Fruit fly (Drosophila melanogaster): ENCODE measurements around the gene RapGAP1.

The RapGAP1 gene

DNA sequence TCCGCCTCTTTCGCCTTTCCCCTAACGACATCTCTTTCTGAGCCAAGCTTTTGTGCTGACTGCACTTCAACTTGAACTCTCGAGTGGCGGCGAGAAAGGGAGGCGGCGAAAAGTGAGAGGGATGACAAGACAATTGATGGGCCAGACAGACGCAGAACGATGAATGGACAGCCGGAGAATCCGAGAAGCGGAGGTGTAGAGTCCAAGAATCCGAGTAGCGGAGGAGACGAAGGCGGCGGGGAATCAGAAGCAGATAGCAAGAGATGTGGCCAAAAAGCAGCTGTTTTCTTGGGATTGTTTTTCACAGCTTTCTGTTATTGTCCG lies 5.3 kb downstream of the RapGAP1 start:
- TF ChIP-seq pan (optimal IDR thresholded peaks at IDR 0.05), result no peak
- TF ChIP-seq usp (GFP tag; optimal IDR thresholded peaks at IDR 0.05), result no peak
- no peak for TF ChIP-seq Dll (optimal IDR thresholded peaks at IDR 0.05)
- TF ChIP-seq EcR (GFP tag; optimal IDR thresholded peaks at IDR 0.05), result peak in 1 of 2 experiments; percentile 36

DNA sequence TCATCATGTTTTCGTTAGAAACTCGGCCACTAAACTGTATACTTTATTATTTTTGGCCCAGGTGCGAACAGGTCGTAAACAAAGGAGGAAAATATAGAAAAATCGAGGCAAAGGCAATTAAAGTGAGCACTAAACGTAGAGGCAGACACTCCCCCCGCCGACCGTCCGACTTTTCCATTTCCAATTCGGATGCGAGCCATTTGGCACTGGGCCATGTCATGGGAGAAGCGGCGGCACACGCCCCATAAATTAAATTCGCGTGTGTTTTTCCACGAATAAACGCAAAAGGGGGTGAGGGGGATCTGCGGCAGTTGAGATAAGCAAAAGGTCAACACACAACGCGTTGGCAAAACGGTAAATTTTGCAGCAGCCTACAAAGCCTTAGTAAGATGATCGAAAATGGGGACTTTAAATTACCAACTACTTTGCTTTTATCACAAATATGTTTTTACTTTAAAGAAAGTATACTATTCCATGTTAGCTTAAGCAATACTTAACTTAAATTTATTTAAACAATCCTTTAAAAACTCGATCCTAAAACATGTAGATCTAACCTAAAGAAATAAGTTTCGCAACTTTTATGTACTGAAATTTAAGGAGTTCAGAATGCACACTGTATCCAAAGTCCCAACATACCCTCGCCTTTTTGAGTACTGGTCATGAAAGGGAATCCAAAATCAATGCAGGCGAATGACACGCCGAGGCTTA lies 5.8 kb downstream of the RapGAP1 start:
- TF ChIP-seq EcR (GFP tag; optimal IDR thresholded peaks at IDR 0.05) (no peak), psq (optimal IDR thresholded peaks at IDR 0.05) (no peak), pan (optimal IDR thresholded peaks at IDR 0.05) (peak; percentile 78), Dll (optimal IDR thresholded peaks at IDR 0.05) (no peak)

- TF ChIP-seq usp (GFP tag; optimal IDR thresholded peaks at IDR 0.05), result no peak
- no peak for TF ChIP-seq psq (optimal IDR thresholded peaks at IDR 0.05)
- TF ChIP-seq Dll (optimal IDR thresholded peaks at IDR 0.05), result no peak
- no peak for TF ChIP-seq CG8478 (optimal IDR thresholded peaks at IDR 0.05)
- no peak for TF ChIP-seq EcR (GFP tag; optimal IDR thresholded peaks at IDR 0.05)
- TF ChIP-seq pan (optimal IDR thresholded peaks at IDR 0.05), result no peak
Measured at dm6 chr2L:7571667-7572502, 6.9 kb downstream of the RapGAP1 start.

- TF ChIP-seq EcR (GFP tag; optimal IDR thresholded peaks at IDR 0.05) (no peak), Dll (optimal IDR thresholded peaks at IDR 0.05) (no peak), pan (optimal IDR thresholded peaks at IDR 0.05) (no peak), usp (GFP tag; optimal IDR thresholded peaks at IDR 0.05) (no peak), psq (optimal IDR thresholded peaks at IDR 0.05) (no peak), CG8478 (optimal IDR thresholded peaks at IDR 0.05) (no peak)
Measured at dm6 chr2L:7570529-7570928, 8.3 kb downstream of the RapGAP1 start.

- TF ChIP-seq EcR (GFP tag; optimal IDR thresholded peaks at IDR 0.05) (no peak), CG8478 (optimal IDR thresholded peaks at IDR 0.05) (no peak), psq (optimal IDR thresholded peaks at IDR 0.05) (no peak), pan (optimal IDR thresholded peaks at IDR 0.05) (no peak), Dll (optimal IDR thresholded peaks at IDR 0.05) (no peak), usp (GFP tag; optimal IDR thresholded peaks at IDR 0.05) (no peak)
Measured at dm6 chr2L:7566627-7567026, 12.2 kb downstream of the RapGAP1 start.

DNA sequence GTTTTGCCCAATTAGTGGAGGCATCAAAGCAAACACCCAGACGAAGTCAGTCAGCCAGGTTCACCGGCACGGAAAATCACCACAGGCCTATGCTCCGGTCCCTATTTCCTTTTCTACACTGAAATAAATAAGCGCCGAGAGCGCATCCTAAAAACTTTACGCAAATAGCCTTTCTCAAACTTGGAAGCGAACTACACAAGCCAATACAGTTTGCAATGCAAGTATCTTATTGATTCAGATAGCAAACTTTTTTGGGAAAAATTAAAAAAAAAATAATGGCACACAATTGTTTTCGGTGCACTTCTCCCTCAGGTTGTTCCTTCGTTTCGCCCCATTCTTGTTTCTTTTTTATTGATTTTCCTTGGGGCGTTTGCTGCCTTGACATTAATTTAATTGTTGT lies 13.9 kb downstream of the RapGAP1 start:
- TF ChIP-seq Dll (optimal IDR thresholded peaks at IDR 0.05) (no peak), usp (GFP tag; optimal IDR thresholded peaks at IDR 0.05) (no peak)

dm6 chr2L:7562542-7562941 lies 16.2 kb downstream of the RapGAP1 start:
- TF ChIP-seq EcR (GFP tag; optimal IDR thresholded peaks at IDR 0.05) (no peak), Dll (optimal IDR thresholded peaks at IDR 0.05) (no peak), pan (optimal IDR thresholded peaks at IDR 0.05) (no peak), psq (optimal IDR thresholded peaks at IDR 0.05) (no peak)

DNA sequence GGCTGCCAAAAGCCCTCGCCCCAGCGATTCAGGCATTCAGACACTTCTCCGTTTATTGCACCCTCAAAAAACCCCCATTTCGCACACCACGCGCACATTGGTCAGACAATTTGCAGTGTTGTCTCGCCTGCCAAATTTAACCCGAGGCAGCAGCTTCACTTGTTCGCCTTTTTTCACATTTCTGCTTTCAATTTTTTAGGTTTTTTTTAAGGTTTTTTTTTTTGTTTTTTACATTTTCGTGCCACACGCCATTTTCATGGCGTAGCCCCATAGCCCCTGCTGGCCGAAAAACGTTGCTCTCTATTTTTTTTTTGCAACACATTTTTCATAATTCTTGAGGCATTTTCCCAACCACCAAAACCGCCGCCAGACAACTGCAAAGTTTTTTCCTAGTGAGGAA lies 19.2 kb downstream of the RapGAP1 start:
- TF ChIP-seq Dll (optimal IDR thresholded peaks at IDR 0.05) (no peak), psq (optimal IDR thresholded peaks at IDR 0.05) (no peak), CG8478 (optimal IDR thresholded peaks at IDR 0.05) (no peak)

- TF ChIP-seq psq (optimal IDR thresholded peaks at IDR 0.05), result no peak
- no peak for TF ChIP-seq pan (optimal IDR thresholded peaks at IDR 0.05)
- no peak for TF ChIP-seq CG8478 (optimal IDR thresholded peaks at IDR 0.05)
- no peak for TF ChIP-seq Dll (optimal IDR thresholded peaks at IDR 0.05)
- no peak for TF ChIP-seq usp (GFP tag; optimal IDR thresholded peaks at IDR 0.05)
- no peak for TF ChIP-seq EcR (GFP tag; optimal IDR thresholded peaks at IDR 0.05)
Measured at dm6 chr2L:7546824-7547466, 31.8 kb downstream of the RapGAP1 start.

DNA sequence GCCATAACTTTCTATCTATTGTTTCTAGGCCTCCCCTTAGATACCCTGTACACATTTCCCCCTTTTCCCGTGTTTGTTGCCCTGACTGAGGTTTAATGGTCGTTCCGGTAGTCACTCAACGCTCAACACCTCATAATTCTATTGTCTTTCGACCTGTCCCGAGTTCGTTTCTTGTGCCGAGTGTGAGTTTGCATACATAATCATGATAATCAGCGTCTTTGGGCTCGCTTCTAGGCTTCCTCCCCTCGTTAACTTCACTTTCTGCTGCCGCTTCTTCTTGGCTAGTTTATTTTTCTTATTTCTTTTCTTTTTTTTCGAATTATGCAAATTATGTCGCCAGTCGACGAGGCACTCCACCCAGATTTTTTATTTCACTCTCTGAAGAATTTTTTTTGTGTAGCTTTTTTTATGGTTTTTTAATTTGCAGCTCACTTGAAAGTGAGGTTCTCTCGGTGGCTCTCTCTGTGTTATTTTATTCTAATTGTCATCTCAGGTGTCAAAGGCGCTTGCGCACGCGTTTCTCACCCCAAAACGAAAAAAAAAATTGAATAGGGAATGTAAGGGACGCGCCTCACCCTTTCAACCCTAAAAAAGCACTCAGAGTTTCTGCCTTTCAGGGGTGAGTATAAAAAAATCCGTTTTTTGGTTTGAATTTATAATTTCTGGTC lies 33.0 kb downstream of the RapGAP1 start:
- TF ChIP-seq psq (optimal IDR thresholded peaks at IDR 0.05), result no peak
- no peak for TF ChIP-seq Dll (optimal IDR thresholded peaks at IDR 0.05)
- no peak for TF ChIP-seq EcR (GFP tag; optimal IDR thresholded peaks at IDR 0.05)
- no peak for TF ChIP-seq pan (optimal IDR thresholded peaks at IDR 0.05)
- TF ChIP-seq CG8478 (optimal IDR thresholded peaks at IDR 0.05), result no peak

DNA sequence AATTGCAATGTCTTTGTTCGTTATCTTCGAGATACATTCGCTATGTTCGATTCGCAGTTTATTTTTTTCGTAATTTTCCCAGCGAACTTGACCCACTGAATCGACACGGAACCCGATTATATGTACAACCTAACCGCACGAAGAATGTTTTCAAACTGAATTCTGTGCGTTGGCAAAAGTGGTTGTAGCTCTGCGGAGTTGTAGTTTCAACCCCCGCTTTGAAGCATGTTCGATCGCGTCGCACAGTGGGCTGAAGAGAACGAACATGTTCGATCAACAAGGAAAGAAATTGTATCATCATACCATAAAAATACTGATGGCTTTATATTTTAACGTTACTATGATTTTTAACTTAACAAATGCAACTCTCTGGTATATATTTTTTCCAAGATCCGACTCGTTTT lies 34.5 kb downstream of the RapGAP1 start:
- TF ChIP-seq Dll (optimal IDR thresholded peaks at IDR 0.05) (no peak), pan (optimal IDR thresholded peaks at IDR 0.05) (no peak), psq (optimal IDR thresholded peaks at IDR 0.05) (no peak), EcR (GFP tag; optimal IDR thresholded peaks at IDR 0.05) (no peak), usp (GFP tag; optimal IDR thresholded peaks at IDR 0.05) (no peak), CG8478 (optimal IDR thresholded peaks at IDR 0.05) (no peak)

All from whole organism.